Worm (Caenorhabditis elegans) whole organism, young adult: ENCODE data around the gene eif-3.D.

ENCODE experiments used
- B0035.1 ChIP-seq: sonication (generic microtip); optimal IDR thresholded peaks from 2 replicates; lab custom pipeline; 2016; ENCODE audit warnings: missing genetic modification characterization, mild to moderate bottlenecking, missing compliant biosample characterization, missing genotype, missing genetic modification reagents
- B0261.1 ChIP-seq: sonication (generic microtip); optimal IDR thresholded peaks from 2 replicates; lab custom pipeline; 2016; ENCODE audit warnings: mild to moderate bottlenecking, missing genetic modification characterization, moderate library complexity, missing compliant biosample characterization
- C06A6.2 ChIP-seq: fragments of 200-800 bp; sonication (Bioruptor generic); conservative IDR thresholded peaks from 2 replicates; pipeline ENCODE4 v1.3.6; 2022; ENCODE audit warnings: missing genetic modification characterization, missing compliant biosample characterization
- F10E7.11 ChIP-seq: sonication (generic microtip); optimal IDR thresholded peaks from 2 replicates; lab custom pipeline; 2017; ENCODE audit warnings: mild to moderate bottlenecking, missing genetic modification characterization, moderate library complexity, missing compliant biosample characterization
- F22D6.2 ChIP-seq: sonication (generic microtip); optimal IDR thresholded peaks from 2 replicates; lab custom pipeline; 2016; ENCODE audit warnings: mild to moderate bottlenecking, missing genetic modification characterization, missing compliant biosample characterization
- F33H1.4 ChIP-seq: fragments of 200-800 bp; sonication (Bioruptor generic); IDR thresholded peaks from 2 replicates; pipeline ENCODE4 v1.3.6; 2022; ENCODE audit warnings: missing genetic modification reagents, missing genetic modification characterization, missing compliant biosample characterization
- F55B11.4 ChIP-seq: sonication (generic microtip); optimal IDR thresholded peaks from 2 replicates; lab custom pipeline; 2016; ENCODE audit warnings: missing compliant biosample characterization, missing genetic modification characterization, borderline replicate concordance; ENCODE audit not compliant: insufficient read depth
- T26A5.8 ChIP-seq: sonication (generic microtip); optimal IDR thresholded peaks from 2 replicates; lab custom pipeline; 2016; ENCODE audit warnings: missing genetic modification characterization, missing compliant biosample characterization
- Y56A3A.18 ChIP-seq: fragments of 200-800 bp; sonication (Bioruptor generic); IDR thresholded peaks from 2 replicates; pipeline ENCODE4 v1.3.6; 2022; ENCODE audit warnings: missing genetic modification reagents, missing genetic modification characterization, missing compliant biosample characterization
- Y95B8A.8 ChIP-seq: fragments of 200-800 bp; sonication (Bioruptor generic); IDR thresholded peaks from 2 replicates; pipeline ENCODE4 v1.3.6; 2022; ENCODE audit warnings: missing genetic modification reagents, missing genetic modification characterization, missing compliant biosample characterization
- bed-1 ChIP-seq: fragments of 200-800 bp; sonication (Bioruptor generic); IDR thresholded peaks from 2 replicates; pipeline ENCODE4 v1.3.6; 2022; ENCODE audit warnings: missing genetic modification reagents, missing genetic modification characterization, missing compliant biosample characterization
- bed-2 ChIP-seq: fragments of 200-800 bp; sonication (Bioruptor generic); IDR thresholded peaks from 2 replicates; pipeline ENCODE4 v1.3.6; 2022; ENCODE audit warnings: missing genetic modification reagents, missing genetic modification characterization, missing compliant biosample characterization
- cebp-2 ChIP-seq: fragments of 200-800 bp; sonication (Bioruptor generic); IDR thresholded peaks from 2 replicates; pipeline ENCODE4 v1.3.6; 2022; ENCODE audit warnings: missing genetic modification characterization, missing compliant biosample characterization
- ceh-100 ChIP-seq: fragments of 200-800 bp; sonication (Bioruptor generic); IDR thresholded peaks from 2 replicates; pipeline ENCODE4 v1.3.6; 2022; ENCODE audit warnings: missing genetic modification reagents, missing genetic modification characterization, missing compliant biosample characterization
- ceh-40 ChIP-seq: fragments of 200-800 bp; sonication (Bioruptor generic); IDR thresholded peaks from 2 replicates; pipeline ENCODE4 v1.3.6; 2022; ENCODE audit warnings: missing genetic modification characterization, missing compliant biosample characterization
- ceh-58 ChIP-seq: fragments of 200-800 bp; sonication (Bioruptor generic); IDR thresholded peaks from 2 replicates; pipeline ENCODE4 v1.3.6; 2022; ENCODE audit warnings: missing genetic modification characterization, missing compliant biosample characterization
- chd-7 ChIP-seq: sonication (generic microtip); optimal IDR thresholded peaks from 2 replicates; lab custom pipeline; 2016; ENCODE audit warnings: mild to moderate bottlenecking, missing genetic modification characterization, moderate library complexity, missing compliant biosample characterization
- die-1 ChIP-seq: sonication (generic microtip); optimal IDR thresholded peaks from 2 replicates; lab custom pipeline; 2016; ENCODE audit warnings: missing genotype, mild to moderate bottlenecking, missing genetic modification characterization, missing compliant biosample characterization
- dpff-1 ChIP-seq: sonication (generic microtip); optimal IDR thresholded peaks from 2 replicates; lab custom pipeline; 2017; ENCODE audit warnings: mild to moderate bottlenecking, missing genetic modification characterization, missing compliant biosample characterization
- egrh-3 ChIP-seq: fragments of 200-800 bp; sonication (Bioruptor generic); IDR thresholded peaks from 2 replicates; pipeline ENCODE4 v1.3.6; 2022; ENCODE audit warnings: missing genetic modification reagents, missing genetic modification characterization, missing compliant biosample characterization
- ekl-4 ChIP-seq: fragments of 200-800 bp; sonication (Bioruptor generic); IDR thresholded peaks from 2 replicates; pipeline ENCODE4 v1.3.6; 2022; ENCODE audit warnings: missing genetic modification reagents, missing genetic modification characterization, missing compliant biosample characterization
- fkh-3 ChIP-seq: sonication (generic microtip); optimal IDR thresholded peaks from 2 replicates; lab custom pipeline; 2016; ENCODE audit warnings: mild to moderate bottlenecking, missing genetic modification characterization, missing compliant biosample characterization
- hlh-12 ChIP-seq: sonication (generic microtip); optimal IDR thresholded peaks from 2 replicates; lab custom pipeline; 2016; ENCODE audit warnings: missing genetic modification characterization, missing compliant biosample characterization
- hmg-20 ChIP-seq: fragments of 200-800 bp; sonication (Bioruptor generic); IDR thresholded peaks from 2 replicates; pipeline ENCODE4 v1.3.6; 2022; ENCODE audit warnings: missing genetic modification reagents, missing genetic modification characterization, missing compliant biosample characterization
- lin-35 ChIP-seq, 3 experiments: fragments of 150-350 bp in 2 of 3; sonication (generic microtip) in 1 of 3; optimal IDR thresholded peaks; 2 replicates each; lab custom pipeline; 2014 to 2018; ENCODE audit warnings: missing biosample characterization in 3 of 3, missing genetic modification characterization in 3 of 3, missing genetic modification reagents in 3 of 3
- madf-6 ChIP-seq: fragments of 200-800 bp; sonication (Bioruptor generic); IDR thresholded peaks from 2 replicates; pipeline ENCODE4 v1.3.6; 2022; ENCODE audit warnings: missing genetic modification reagents, missing genetic modification characterization, missing compliant biosample characterization
- mes-4 ChIP-seq: sonication (generic microtip); optimal IDR thresholded peaks from 2 replicates; lab custom pipeline; 2016; ENCODE audit warnings: missing genotype, missing genetic modification characterization, missing compliant biosample characterization
- mxl-1 ChIP-seq: sonication (generic microtip); optimal IDR thresholded peaks from 2 replicates; lab custom pipeline; 2016; ENCODE audit warnings: missing genetic modification characterization, missing compliant biosample characterization
- nhr-90 ChIP-seq: sonication (generic microtip); optimal IDR thresholded peaks from 2 replicates; lab custom pipeline; 2016; ENCODE audit warnings: missing genotype, mild to moderate bottlenecking, missing genetic modification characterization, missing compliant biosample characterization
- pbrm-1 ChIP-seq: fragments of 200-800 bp; sonication (Bioruptor generic); IDR thresholded peaks from 2 replicates; pipeline ENCODE4 v1.3.6; 2022; ENCODE audit warnings: missing genetic modification reagents, missing genetic modification characterization, missing compliant biosample characterization
- pha-4 ChIP-seq: fragments of 150-350 bp; sonication (generic microtip); optimal IDR thresholded peaks from 2 replicates; lab custom pipeline; 2014; ENCODE audit warnings: missing biosample characterization, missing genetic modification reagents, missing genetic modification characterization
- snpc-1.1 ChIP-seq: sonication (generic microtip); optimal IDR thresholded peaks from 2 replicates; lab custom pipeline; 2017; ENCODE audit warnings: missing genetic modification characterization, mild to moderate bottlenecking, missing compliant biosample characterization, antibody characterized with exemption, moderate library complexity, missing genotype, missing genetic modification reagents; ENCODE audit not compliant: insufficient read depth
- snpc-1.3 ChIP-seq: sonication (generic microtip); optimal IDR thresholded peaks from 2 replicates; lab custom pipeline; 2017; ENCODE audit warnings: missing genetic modification characterization, mild to moderate bottlenecking, missing compliant biosample characterization, antibody characterized with exemption, moderate library complexity, missing genotype, missing genetic modification reagents; ENCODE audit not compliant: insufficient read depth
- snpc-4 ChIP-seq, 5 experiments: fragments of 150-350 bp in 1 of 5; sonication (generic microtip) in 4 of 5; optimal IDR thresholded peaks; 2 replicates each; lab custom pipeline; 2014 to 2018; ENCODE audit warnings: missing genetic modification characterization in 5 of 5, missing biosample characterization in 3 of 5, antibody characterized with exemption in 2 of 5, mild to moderate bottlenecking in 2 of 5, missing compliant biosample characterization in 2 of 5, missing genotype in 2 of 5, moderate library complexity in 2 of 5, missing genetic modification reagents in 1 of 5
- sptf-2 ChIP-seq: fragments of 200-800 bp; sonication (Bioruptor generic); optimal IDR thresholded peaks from 2 replicates; lab custom pipeline; 2018; ENCODE audit warnings: mild to moderate bottlenecking, missing genetic modification characterization, missing compliant biosample characterization
- tbp1 ChIP-seq: fragments of 200-800 bp; sonication (Bioruptor generic); optimal IDR thresholded peaks from 2 replicates; lab custom pipeline; 2018; ENCODE audit warnings: mild to moderate bottlenecking, missing genetic modification characterization, missing compliant biosample characterization
- tbx-9 ChIP-seq: sonication (generic microtip); optimal IDR thresholded peaks from 2 replicates; lab custom pipeline; 2016; ENCODE audit warnings: borderline replicate concordance, missing genetic modification characterization, inconsistent platforms, missing compliant biosample characterization
- zfh-2 ChIP-seq: fragments of 200-800 bp; sonication (Bioruptor generic); conservative IDR thresholded peaks from 2 replicates; pipeline ENCODE4 v1.3.6; 2022; ENCODE audit warnings: missing genetic modification reagents, missing genetic modification characterization, missing compliant biosample characterization
- ztf-25 ChIP-seq: fragments of 200-800 bp; sonication (Bioruptor generic); IDR thresholded peaks from 2 replicates; pipeline ENCODE4 v1.3.6; 2022; ENCODE audit warnings: missing genetic modification reagents, missing genetic modification characterization, missing compliant biosample characterization

Gene eif-3.D

ce11 chrIII:8971255-8972020 is at the start of gene eif-3.D, which contains the start of gene R08D7.4 (continued):
- no peak for TF ChIP-seq dpff-1 (tag; lab: Kevin White, UChicago)
- no peak for TF ChIP-seq mxl-1 (tag; lab: Kevin White, UChicago)
- no peak for TF ChIP-seq lin-35 (GFP tag; optimal IDR thresholded peaks at IDR 0.05; lab: Kevin White, UChicago)
- TF ChIP-seq mes-4 (tag; lab: Kevin White, UChicago) = no peak
- TF ChIP-seq Y56A3A.18 (GFP tag; lab: Robert Waterston, UW) = no peak
- TF ChIP-seq T26A5.8 (tag; lab: Kevin White, UChicago) = no peak
- no peak for TF ChIP-seq zfh-2 (GFP tag; lab: Robert Waterston, UW)
- no peak for TF ChIP-seq B0035.1 (tag; lab: Kevin White, UChicago)
- no peak for TF ChIP-seq hlh-12 (tag; lab: Kevin White, UChicago)
- no peak for TF ChIP-seq pbrm-1 (GFP tag; lab: Robert Waterston, UW)
- TF ChIP-seq ceh-40 = no peak
- no peak for TF ChIP-seq ekl-4 (GFP tag; lab: Robert Waterston, UW)
- peak; percentile 0 for TF ChIP-seq snpc-4 (GFP tag; optimal IDR thresholded peaks at IDR 0.05; lab: Kevin White, UChicago)
- TF ChIP-seq snpc-4 (tag; optimal IDR thresholded peaks at IDR 0.05; lab: Kevin White, UChicago) = peak in 3 of 4 experiments; percentile 12 to 61 (median 20)
- TF ChIP-seq tbx-9 = no peak
- TF ChIP-seq cebp-2 = no peak
- TF ChIP-seq egrh-3 (GFP tag; lab: Robert Waterston, UW) = no peak
- TF ChIP-seq F33H1.4 (GFP tag; lab: Robert Waterston, UW) = peak; percentile 48
- TF ChIP-seq ceh-58 = no peak
- no peak for TF ChIP-seq hmg-20 (GFP tag; lab: Robert Waterston, UW)
- TF ChIP-seq tbp1 (GFP tag; lab: Kevin White, UChicago) = peak; percentile 37

ce11 chrIII:9017181-9017651 is 45.8 kb upstream of the eif-3.D start, which contains the start of gene F59B2.12:
F59B2.12 (plus strand) TSS chrIII:9017601.
- TF ChIP-seq C06A6.2 (GFP tag; lab: Robert Waterston, UW) (no peak), Y56A3A.18 (GFP tag; lab: Robert Waterston, UW) (no peak), zfh-2 (GFP tag; lab: Robert Waterston, UW) (no peak), chd-7 (no peak), tbx-9 (no peak), F22D6.2 (tag; lab: Kevin White, UChicago) (no peak), egrh-3 (GFP tag; lab: Robert Waterston, UW) (no peak), F55B11.4 (tag; lab: Kevin White, UChicago) (no peak), B0261.1 (no peak), madf-6 (GFP tag; lab: Robert Waterston, UW) (no peak), Y95B8A.8 (GFP tag; lab: Robert Waterston, UW) (no peak), snpc-1.1 (tag; lab: Kevin White, UChicago) (no peak), fkh-3 (tag; lab: Kevin White, UChicago) (no peak), bed-1 (GFP tag; lab: Robert Waterston, UW) (no peak)

- TF ChIP-seq sptf-2 (GFP tag; lab: Kevin White, UChicago) (no peak), ztf-25 (no peak), nhr-90 (tag; lab: Kevin White, UChicago) (no peak), snpc-1.3 (tag; lab: Kevin White, UChicago) (no peak), F10E7.11 (tag; lab: Kevin White, UChicago) (no peak), B0261.1 (no peak), ceh-100 (no peak), die-1 (no peak), bed-2 (GFP tag; lab: Robert Waterston, UW) (no peak), pha-4 (tag; lab: Kevin White, UChicago) (no peak)
Measured at ce11 chrIII:9012309-9012708, 40.9 kb upstream of the eif-3.D start, which contains the start of gene F59B2.9. F59B2.9 (minus strand) TSS chrIII:9012409.
